Worm (Caenorhabditis elegans) whole organism, L3 larva: ENCODE data around the gene C44C10.7.

Experiments used
- ZK546.5 ChIP-seq: sonication (generic microtip); optimal IDR thresholded peaks from 2 replicates; lab custom pipeline; 2017; ENCODE audit warnings: missing biosample characterization, missing genetic modification characterization
- ama-1 ChIP-seq: fragments of 150-350 bp; optimal IDR thresholded peaks from 2 replicates; lab custom pipeline; 2018
- egl-27 ChIP-seq: sonication (generic microtip); optimal IDR thresholded peaks from 4 replicates; lab custom pipeline; 2017; ENCODE audit warnings: missing biosample characterization, missing genetic modification reagents, missing genetic modification characterization
- elt-3 ChIP-seq, 3 experiments: fragments of 150-350 bp in 1 of 3; sonication (generic microtip) in 2 of 3; optimal IDR thresholded peaks; 2 replicates in 2 of 3; 4 replicates in 1 of 3; lab custom pipeline; 2014 to 2017; ENCODE audit warnings: missing biosample characterization in 3 of 3, missing genetic modification characterization in 3 of 3
- fkh-10 ChIP-seq: sonication (generic microtip); optimal IDR thresholded peaks from 2 replicates; lab custom pipeline; 2017; ENCODE audit warnings: missing biosample characterization, missing genetic modification reagents, missing genetic modification characterization
- hmg-11 ChIP-seq: sonication (generic microtip); optimal IDR thresholded peaks from 2 replicates; lab custom pipeline; 2016; ENCODE audit warnings: missing genetic modification characterization, missing compliant biosample characterization
- lin-39 ChIP-seq: fragments of 150-350 bp; optimal IDR thresholded peaks from 2 replicates; lab custom pipeline; 2018; ENCODE audit warnings: missing biosample characterization, missing genetic modification reagents, missing genetic modification characterization
- nhr-11 ChIP-seq: fragments of 150-350 bp; optimal IDR thresholded peaks from 2 replicates; lab custom pipeline; 2014; ENCODE audit warnings: missing biosample characterization, missing genetic modification characterization
- nhr-237 ChIP-seq: fragments of 150-350 bp; optimal IDR thresholded peaks from 2 replicates; lab custom pipeline; 2014; ENCODE audit warnings: missing biosample characterization, missing genetic modification characterization
- nhr-76 ChIP-seq: fragments of 150-350 bp; sonication (generic microtip); optimal IDR thresholded peaks from 5 replicates; lab custom pipeline; 2014; ENCODE audit warnings: missing biosample characterization, missing genetic modification characterization
- snpc-4 ChIP-seq: fragments of 150-350 bp; optimal IDR thresholded peaks from 2 replicates; lab custom pipeline; 2014; ENCODE audit warnings: missing biosample characterization, missing genetic modification characterization
- unc-39 ChIP-seq: sonication (generic microtip); optimal IDR thresholded peaks from 4 replicates; lab custom pipeline; 2017; ENCODE audit warnings: missing biosample characterization, missing genetic modification characterization
- unc-62 ChIP-seq: fragments of 150-350 bp; sonication (generic microtip); optimal IDR thresholded peaks from 4 replicates; lab custom pipeline; 2014; ENCODE audit warnings: missing biosample characterization, missing genetic modification reagents, missing genetic modification characterization

- no peak for TF ChIP-seq nhr-11 (tag; lab: Kevin White, UChicago)
- no peak for TF ChIP-seq hmg-11 (tag; lab: Kevin White, UChicago)
- TF ChIP-seq lin-39 = no peak
- no peak for TF ChIP-seq nhr-76 (tag; lab: Kevin White, UChicago)
- peak in 2 of 3 experiments; percentile 77 to 85 for TF ChIP-seq elt-3 (tag; optimal IDR thresholded peaks at IDR 0.05; lab: Kevin White, UChicago)
- TF ChIP-seq ZK546.5 (tag; lab: Kevin White, UChicago) = no peak
- no peak for TF ChIP-seq nhr-237 (tag; lab: Kevin White, UChicago)
- TF ChIP-seq egl-27 = no peak
- no peak for TF ChIP-seq unc-39 (tag; lab: Kevin White, UChicago)
- no peak for TF ChIP-seq fkh-10 (GFP tag; lab: Kevin White, UChicago)
- TF ChIP-seq unc-62 (GFP tag; lab: Kevin White, UChicago) = no peak
- TF ChIP-seq snpc-4 (tag; lab: Kevin White, UChicago) = no peak
- no peak for TF ChIP-seq ama-1 (lab: Kevin White, UChicago)
Measured at ce11 chrX:11727761-11728160, 39.7 kb upstream of the C44C10.7 start, which contains the start of the genes gst-42 and D1053.2.
